Fruit fly (Drosophila melanogaster) whole organism, embryonic: ENCODE measurements around the gene CG3587.

Source experiments
- C15 ChIP-seq: fragments of 200-800 bp; sonication (Bioruptor generic); IDR thresholded peaks from 3 replicates; pipeline ENCODE4 v1.3.6; 2022; ENCODE audit warnings: missing biosample characterization, missing genetic modification characterization
- CG10543 ChIP-seq: fragments of 200-800 bp; sonication (Bioruptor generic); optimal IDR thresholded peaks from 3 replicates; lab custom pipeline; 2017; ENCODE audit warnings: missing biosample characterization, mild to moderate bottlenecking, missing genetic modification characterization, moderate library complexity
- CG10959 ChIP-seq: fragments of 200-800 bp; sonication (Bioruptor generic); IDR thresholded peaks from 2 replicates; pipeline ENCODE4 v1.3.6; 2022; ENCODE audit warnings: missing biosample characterization, missing genetic modification characterization
- CG11093 ChIP-seq: fragments of 200-800 bp; sonication (Bioruptor generic); IDR thresholded peaks from 3 replicates; pipeline ENCODE4 v1.3.6; 2022; ENCODE audit warnings: missing biosample characterization, missing genetic modification characterization
- CG12219 ChIP-seq: fragments of 200-800 bp; sonication (Bioruptor generic); optimal IDR thresholded peaks from 3 replicates; lab custom pipeline; 2018; ENCODE audit warnings: missing biosample characterization, mild to moderate bottlenecking, missing genetic modification characterization
- CG14667 ChIP-seq: fragments of 200-800 bp; sonication (Bioruptor generic); IDR thresholded peaks from 2 replicates; pipeline ENCODE4 v1.3.6; 2022; ENCODE audit warnings: missing biosample characterization, missing genetic modification characterization
- CG15479 ChIP-seq: fragments of 200-800 bp; sonication (Bioruptor generic); optimal IDR thresholded peaks from 3 replicates; lab custom pipeline; 2019; ENCODE audit warnings: missing biosample characterization, mild to moderate bottlenecking, missing genetic modification characterization, moderate library complexity
- CG1602 ChIP-seq: fragments of 200-800 bp; sonication (Bioruptor generic); optimal IDR thresholded peaks from 3 replicates; lab custom pipeline; 2016; ENCODE audit warnings: missing biosample characterization, missing genetic modification characterization
- CG16815 ChIP-seq: fragments of 200-800 bp; sonication (Bioruptor generic); optimal IDR thresholded peaks from 3 replicates; lab custom pipeline; 2017; ENCODE audit warnings: missing biosample characterization, mild to moderate bottlenecking, missing genetic modification characterization
- CG16863 ChIP-seq: fragments of 200-800 bp; sonication (Bioruptor generic); optimal IDR thresholded peaks from 3 replicates; lab custom pipeline; 2016; ENCODE audit warnings: missing biosample characterization, missing genetic modification characterization
- CG18476 ChIP-seq: fragments of 200-800 bp; sonication (Bioruptor generic); optimal IDR thresholded peaks from 2 replicates; lab custom pipeline; 2016; ENCODE audit warnings: missing biosample characterization, mild to moderate bottlenecking, missing genetic modification characterization
- CG18599 ChIP-seq: fragments of 200-800 bp; sonication (Bioruptor generic); optimal IDR thresholded peaks from 3 replicates; lab custom pipeline; 2017; ENCODE audit warnings: missing biosample characterization, missing genetic modification characterization, mild to moderate bottlenecking, moderate library complexity, missing genetic modification reagents
- CG2889 ChIP-seq: fragments of 200-800 bp; sonication (Bioruptor generic); IDR thresholded peaks from 3 replicates; pipeline ENCODE4 v1.3.6; 2022; ENCODE audit warnings: missing biosample characterization, missing genetic modification characterization
- CG34422 ChIP-seq: fragments of 200-800 bp; sonication (Bioruptor generic); IDR thresholded peaks from 3 replicates; pipeline ENCODE4 v1.3.6; 2022; ENCODE audit warnings: missing biosample characterization, missing genetic modification characterization
- CG3726 ChIP-seq: fragments of 200-800 bp; sonication (Bioruptor generic); IDR thresholded peaks from 3 replicates; pipeline ENCODE4, ENCODE4 v1.3.6; 2022; ENCODE audit warnings: missing biosample characterization, missing genetic modification characterization
- CG43689 ChIP-seq: fragments of 200-800 bp; sonication (Bioruptor generic); IDR thresholded peaks from 2 replicates; pipeline ENCODE4 v1.3.6; 2022; ENCODE audit warnings: missing biosample characterization, missing genetic modification characterization
- CG5953 ChIP-seq: fragments of 200-800 bp; sonication (Bioruptor generic); IDR thresholded peaks from 2 replicates; pipeline ENCODE4 v1.3.6; 2022; ENCODE audit warnings: missing biosample characterization, missing genetic modification characterization
- CG6272 ChIP-seq: fragments of 200-800 bp; sonication (Bioruptor generic); IDR thresholded peaks from 2 replicates; pipeline ENCODE4 v1.3.6; 2022; ENCODE audit warnings: missing biosample characterization, missing genetic modification characterization
- CG7372 ChIP-seq: fragments of 200-800 bp; sonication (Bioruptor generic); IDR thresholded peaks from 2 replicates; pipeline ENCODE4 v1.3.6; 2022; ENCODE audit warnings: missing biosample characterization, missing genetic modification characterization
- CG7745 ChIP-seq: fragments of 200-800 bp; sonication (Bioruptor generic); optimal IDR thresholded peaks from 2 replicates; lab custom pipeline; 2018; ENCODE audit warnings: missing biosample characterization, mild to moderate bottlenecking, missing genetic modification characterization, moderate library complexity
- CG8765 ChIP-seq: fragments of 200-800 bp; sonication (Bioruptor generic); IDR thresholded peaks from 2 replicates; pipeline ENCODE4 v1.3.6; 2022; ENCODE audit warnings: missing biosample characterization, missing genetic modification characterization
- CG9876 ChIP-seq: fragments of 200-800 bp; sonication (Bioruptor generic); optimal IDR thresholded peaks from 2 replicates; lab custom pipeline; 2016; ENCODE audit warnings: missing biosample characterization, missing genetic modification characterization
- E2f2 ChIP-seq: fragments of 200-800 bp; sonication (Bioruptor generic); IDR thresholded peaks from 2 replicates; pipeline ENCODE4 v1.3.6; 2022; ENCODE audit warnings: missing biosample characterization, missing genetic modification characterization
- ERR ChIP-seq: fragments of 200-800 bp; sonication (Bioruptor generic); optimal IDR thresholded peaks from 2 replicates; lab custom pipeline; 2016; ENCODE audit warnings: missing biosample characterization, missing genetic modification characterization
- Gug ChIP-seq: fragments of 200-800 bp; sonication (Bioruptor generic); IDR thresholded peaks from 4 replicates; pipeline ENCODE4 v1.3.6; 2022; ENCODE audit warnings: missing biosample characterization, missing genetic modification characterization
- H2.0 ChIP-seq: fragments of 200-800 bp; sonication (Bioruptor generic); IDR thresholded peaks from 2 replicates; pipeline ENCODE4 v1.3.6; 2022; ENCODE audit warnings: missing biosample characterization, missing genetic modification characterization
- HLH54F ChIP-seq: fragments of 200-800 bp; sonication (Bioruptor generic); optimal IDR thresholded peaks from 3 replicates; lab custom pipeline; 2016; ENCODE audit warnings: missing biosample characterization, missing genetic modification characterization
- HLHmδ ChIP-seq: fragments of 200-800 bp; sonication (Bioruptor generic); optimal IDR thresholded peaks from 2 replicates; lab custom pipeline; 2018; ENCODE audit warnings: missing biosample characterization, mild to moderate bottlenecking, missing genetic modification characterization, moderate library complexity
- Hr39 ChIP-seq: fragments of >200 bp; optimal IDR thresholded peaks from 2 replicates; lab custom pipeline; 2017
- Hr78 ChIP-seq, 2 experiments: fragments of 200-800 bp in 1 of 2; fragments of >200 bp in 1 of 2; sonication (Bioruptor generic) in 1 of 2; optimal IDR thresholded peaks; 2 replicates each; lab custom pipeline; 2017 to 2019; ENCODE audit warnings: missing biosample characterization in 2 of 2, missing genetic modification characterization in 2 of 2, mild to moderate bottlenecking in 1 of 2, moderate library complexity in 1 of 2
- Med ChIP-seq: fragments of 200-800 bp; sonication (Bioruptor generic); peaks from one replicate; lab custom pipeline; 2016; ENCODE audit warnings: missing biosample characterization, missing genetic modification characterization, mild to moderate bottlenecking, inconsistent platforms, moderate library complexity
- Mes4 ChIP-seq: fragments of 200-800 bp; sonication (Bioruptor generic); optimal IDR thresholded peaks from 2 replicates; lab custom pipeline; 2016; ENCODE audit warnings: missing biosample characterization, missing genetic modification characterization
- Mrtf ChIP-seq: fragments of 200-800 bp; sonication (Bioruptor generic); IDR thresholded peaks from 3 replicates; pipeline ENCODE4 v1.3.6; 2022; ENCODE audit warnings: missing biosample characterization, missing genetic modification characterization
- NC2β ChIP-seq: fragments of 200-800 bp; sonication (Bioruptor generic); optimal IDR thresholded peaks from 2 replicates; lab custom pipeline; 2016; ENCODE audit warnings: missing biosample characterization, missing genetic modification characterization
- Neu2 ChIP-seq: fragments of 200-800 bp; sonication (Bioruptor generic); optimal IDR thresholded peaks from 3 replicates; lab custom pipeline; 2016; ENCODE audit warnings: missing biosample characterization, missing genetic modification characterization, borderline replicate concordance
- Rx ChIP-seq: fragments of 200-800 bp; sonication (Bioruptor generic); IDR thresholded peaks from 2 replicates; pipeline ENCODE4 v1.3.6; 2022; ENCODE audit warnings: missing biosample characterization, missing genetic modification characterization
- al ChIP-seq: fragments of 200-800 bp; sonication (Bioruptor generic); IDR thresholded peaks from 2 replicates; pipeline ENCODE4 v1.3.6; 2022; ENCODE audit warnings: missing biosample characterization, missing genetic modification characterization
- btn ChIP-seq: fragments of 200-800 bp; sonication (Bioruptor generic); optimal IDR thresholded peaks from 2 replicates; lab custom pipeline; 2016; ENCODE audit warnings: missing biosample characterization, missing genetic modification characterization
- cato ChIP-seq: fragments of 200-800 bp; sonication (Bioruptor generic); optimal IDR thresholded peaks from 2 replicates; lab custom pipeline; 2016; ENCODE audit warnings: missing biosample characterization, missing genetic modification characterization, borderline replicate concordance
- dati ChIP-seq: fragments of 200-800 bp; sonication (Bioruptor generic); IDR thresholded peaks from 2 replicates; pipeline ENCODE4 v1.3.6; 2022; ENCODE audit warnings: missing biosample characterization, missing genetic modification characterization
- fd102C ChIP-seq: fragments of 200-800 bp; sonication (Bioruptor generic); optimal IDR thresholded peaks from 2 replicates; lab custom pipeline; 2018; ENCODE audit warnings: missing biosample characterization, mild to moderate bottlenecking, missing genetic modification characterization, moderate library complexity
- fru ChIP-seq: fragments of >200 bp; optimal IDR thresholded peaks from 2 replicates; lab custom pipeline; 2017
- gro ChIP-seq: fragments of 200-800 bp; sonication (Bioruptor generic); optimal IDR thresholded peaks from 2 replicates; lab custom pipeline; 2016; ENCODE audit warnings: missing biosample characterization, missing genetic modification characterization
- hb ChIP-seq: fragments of 200-800 bp; sonication (Bioruptor generic); IDR thresholded peaks from 3 replicates; pipeline ENCODE4 v1.3.6; 2022; ENCODE audit warnings: missing biosample characterization, missing genetic modification characterization; ENCODE audit not compliant: partially characterized antibody
- ind ChIP-seq: fragments of 200-800 bp; sonication (Bioruptor generic); optimal IDR thresholded peaks from 3 replicates; lab custom pipeline; 2016; ENCODE audit warnings: missing biosample characterization, missing genetic modification characterization
- inv ChIP-seq: fragments of 200-800 bp; sonication (Bioruptor generic); IDR thresholded peaks from 2 replicates; pipeline ENCODE4 v1.3.6; 2022; ENCODE audit warnings: missing biosample characterization, missing genetic modification characterization; ENCODE audit not compliant: partially characterized antibody
- lov ChIP-seq, 2 experiments: fragments of 200-800 bp in 1 of 2; fragments of >200 bp in 1 of 2; sonication (Bioruptor generic) in 1 of 2; IDR thresholded peaks in 1 of 2; optimal IDR thresholded peaks in 1 of 2; 2 replicates in 1 of 2; 3 replicates in 1 of 2; pipeline versions ENCODE4 v1.3.6 to Lab custom; 2017 to 2022; ENCODE audit warnings: missing biosample characterization in 1 of 2, missing genetic modification characterization in 1 of 2
- otp ChIP-seq: fragments of 200-800 bp; sonication (Bioruptor generic); IDR thresholded peaks from 3 replicates; pipeline ENCODE4, ENCODE4 v1.3.6; 2022; ENCODE audit warnings: missing biosample characterization, missing genetic modification characterization
- ssp ChIP-seq: fragments of 200-800 bp; sonication (Bioruptor generic); IDR thresholded peaks from 2 replicates; pipeline ENCODE4 v1.3.6; 2022; ENCODE audit warnings: missing biosample characterization, missing genetic modification characterization
- tna ChIP-seq: fragments of 200-800 bp; sonication (Bioruptor generic); IDR thresholded peaks from 2 replicates; pipeline ENCODE4 v1.3.6; 2022; ENCODE audit warnings: missing biosample characterization, missing genetic modification characterization; ENCODE audit not compliant: partially characterized antibody
- wek ChIP-seq: fragments of 200-800 bp; sonication (Bioruptor generic); optimal IDR thresholded peaks from 3 replicates; lab custom pipeline; 2018; ENCODE audit warnings: missing biosample characterization, mild to moderate bottlenecking, missing genetic modification characterization, moderate library complexity

The CG3587 gene

DNA sequence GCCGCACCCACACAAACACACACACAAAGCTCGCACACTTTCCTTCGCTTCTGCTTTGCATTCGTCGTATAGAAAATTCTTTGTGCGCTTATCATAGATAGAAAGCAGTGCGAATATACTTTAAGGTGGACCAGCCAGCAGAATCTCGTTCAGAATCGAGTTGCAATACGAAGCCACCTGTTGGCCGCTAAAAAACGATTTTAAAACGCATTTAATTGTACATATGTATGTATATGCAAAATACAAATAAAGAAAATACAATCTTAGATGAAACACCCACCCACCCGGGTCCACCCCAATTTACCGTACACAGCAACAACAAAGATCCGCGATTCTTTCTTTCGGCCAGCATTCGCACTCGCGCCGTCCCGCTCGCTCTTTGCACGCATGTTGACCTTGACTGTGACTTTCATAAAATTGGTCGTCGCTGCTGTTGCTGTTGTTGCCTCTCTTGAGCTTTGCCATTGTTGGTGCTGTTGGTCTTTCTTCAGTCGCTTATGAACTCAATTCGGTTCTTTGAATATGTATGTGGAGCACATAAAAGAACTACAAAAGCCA lies 8.5 kb downstream of the CG3587 start (continued):
- TF ChIP-seq E2f2 (GFP tag; lab: Robert Waterston, UW) (peak; percentile 19; the same call in 1 of the 2 replicates), CG10543 (GFP tag; lab: Kevin White, UChicago) (peak; percentile 32), CG43689 (GFP tag; lab: Robert Waterston, UW) (no peak), H2.0 (GFP tag; lab: Robert Waterston, UW) (peak; percentile 35; the same call in 1 of the 2 replicates), CG7745 (tag; lab: Kevin White, UChicago) (no peak), CG3726 (GFP tag; lab: Robert Waterston, UW) (no peak), CG16863 (GFP tag; lab: Kevin White, UChicago) (peak; percentile 3), Hr39 (lab: Kevin White, UChicago) (no peak), ssp (GFP tag; lab: Robert Waterston, UW) (no peak), CG9876 (GFP tag; lab: Kevin White, UChicago) (no peak), cato (GFP tag; lab: Kevin White, UChicago) (no peak), Gug (GFP tag; lab: Robert Waterston, UW) (peak; percentile 38; the same call in 1 of the 4 replicates), CG15479 (GFP tag; lab: Kevin White, UChicago) (no peak), Med (GFP tag; lab: Kevin White, UChicago) (peak; percentile 85), Mrtf (GFP tag; lab: Robert Waterston, UW) (no peak), Rx (peak; percentile 29; the same call in 1 of the 2 replicates), HLHmδ (GFP tag; lab: Kevin White, UChicago) (no peak), CG2889 (GFP tag; lab: Robert Waterston, UW) (no peak), CG1602 (no peak), CG8765 (peak; percentile 23; the same call in 1 of the 2 replicates), fd102C (GFP tag; lab: Kevin White, UChicago) (no peak), CG18476 (GFP tag; lab: Kevin White, UChicago) (no peak), ERR (GFP tag; lab: Kevin White, UChicago) (peak; percentile 86), Mes4 (GFP tag; lab: Kevin White, UChicago) (no peak), wek (GFP tag; lab: Kevin White, UChicago) (no peak), CG7372 (GFP tag; lab: Robert Waterston, UW) (0 out of 2 replicates have a peak, but pooled peaks have one; percentile 9), Neu2 (GFP tag; lab: Kevin White, UChicago) (no peak), tna (GFP tag; lab: Robert Waterston, UW) (no peak), lov (optimal IDR thresholded peaks at IDR 0.05; lab: Kevin White, UChicago) (no peak), lov (GFP tag; IDR thresholded peaks at IDR 0.05; lab: Robert Waterston, UW) (no peak), hb (no peak), CG34422 (GFP tag; lab: Robert Waterston, UW) (no peak), CG18599 (GFP tag; lab: Kevin White, UChicago) (peak; percentile 87), CG12219 (no peak), CG5953 (no peak), CG16815 (peak; percentile 50), inv (no peak), btn (GFP tag; lab: Kevin White, UChicago) (no peak), fru (lab: Kevin White, UChicago) (no peak), CG6272 (GFP tag; lab: Robert Waterston, UW) (no peak), dati (GFP tag; lab: Robert Waterston, UW) (no peak), Hr78 (GFP tag; optimal IDR thresholded peaks at IDR 0.05; lab: Kevin White, UChicago) (no peak), gro (GFP tag; lab: Kevin White, UChicago) (peak; percentile 70), CG10959 (GFP tag; lab: Robert Waterston, UW) (no peak), CG11093 (no peak), HLH54F (GFP tag; lab: Kevin White, UChicago) (peak; percentile 68), CG14667 (GFP tag; lab: Robert Waterston, UW) (no peak), al (GFP tag; lab: Robert Waterston, UW) (peak; percentile 80), C15 (no peak), otp (no peak), NC2β (GFP tag; lab: Kevin White, UChicago) (no peak), ind (GFP tag; lab: Kevin White, UChicago) (peak; percentile 36)
